Worm (Caenorhabditis elegans): ENCODE results near the gene str-139.
A peak's percentile ranks its signal among the peaks of the same experiment; 100 is the strongest.

str-139 gene

ce11 chrV:8026343-8026742 is 35.6 kb downstream of the str-139 start, which contains the start of gene F43H9.4:
F43H9.4 (plus strand) TSS chrV:8026708.
- TF ChIP-seq unc-120 (tag; optimal IDR thresholded peaks at IDR 0.05; ENCODE audit: poor library complexity, severe bottlenecking): no peak
- TF ChIP-seq ceh-39 (tag; optimal IDR thresholded peaks at IDR 0.05): no peak
- TF ChIP-seq lin-32 (GFP tag; optimal IDR thresholded peaks at IDR 0.05): no peak
- TF ChIP-seq flh-1 (GFP tag; optimal IDR thresholded peaks at IDR 0.05): no peak
- TF ChIP-seq nhr-28 (tag; optimal IDR thresholded peaks at IDR 0.05): no peak
- no peak for TF ChIP-seq lin-13 (tag; optimal IDR thresholded peaks at IDR 0.05)
- TF ChIP-seq blmp-1 (tag; optimal IDR thresholded peaks at IDR 0.05): no peak
- no peak for TF ChIP-seq cnd-1 (tag; optimal IDR thresholded peaks at IDR 0.05)
- TF ChIP-seq ces-1 (GFP tag; optimal IDR thresholded peaks at IDR 0.05): no peak
- no peak for TF ChIP-seq ceh-83 (GFP tag; optimal IDR thresholded peaks at IDR 0.05)
- no peak for TF ChIP-seq mab-5 (tag; optimal IDR thresholded peaks at IDR 0.05)
- no peak for TF ChIP-seq sem-2 (GFP tag; optimal IDR thresholded peaks at IDR 0.05)
- TF ChIP-seq mep-1 (tag; optimal IDR thresholded peaks at IDR 0.05): no peak
- TF ChIP-seq sptf-1 (tag; optimal IDR thresholded peaks at IDR 0.05): no peak
- no peak for TF ChIP-seq nhr-76 (tag; optimal IDR thresholded peaks at IDR 0.05)
- no peak for TF ChIP-seq unc-39 (tag; optimal IDR thresholded peaks at IDR 0.05)
- TF ChIP-seq unc-62 (GFP tag; optimal IDR thresholded peaks at IDR 0.05): no peak

- TF ChIP-seq lin-32 (GFP tag; optimal IDR thresholded peaks at IDR 0.05) (no peak), elt-1 (tag; optimal IDR thresholded peaks at IDR 0.05; ENCODE audit: borderline replicate concordance, insufficient read depth) (no peak), sptf-1 (tag; optimal IDR thresholded peaks at IDR 0.05) (no peak), nhr-12 (tag; optimal IDR thresholded peaks at IDR 0.05) (no peak), tbx-8 (GFP tag; optimal IDR thresholded peaks at IDR 0.05) (no peak), zip-8 (tag; optimal IDR thresholded peaks at IDR 0.05) (no peak), bed-3 (GFP tag; optimal IDR thresholded peaks at IDR 0.05) (no peak), mep-1 (tag; optimal IDR thresholded peaks at IDR 0.05) (no peak), mls-2 (tag; optimal IDR thresholded peaks at IDR 0.05) (no peak), ceh-39 (tag; optimal IDR thresholded peaks at IDR 0.05) (no peak), unc-62 (GFP tag; optimal IDR thresholded peaks at IDR 0.05) (no peak), pha-4 (tag; optimal IDR thresholded peaks at IDR 0.05) (no peak)
These were observed 36.7 kb downstream of the str-139 start for ce11 chrV:8025259-8025658.

- TF ChIP-seq lsy-2 (tag; optimal IDR thresholded peaks at IDR 0.05) (peak; percentile 85), ceh-43 (GFP tag; optimal IDR thresholded peaks at IDR 0.05) (no peak)
These were observed 37.2 kb downstream of the str-139 start, which contains the start of gene F43H9.3 for ce11 chrV:8024752-8025151. F43H9.3 (minus strand) TSS chrV:8024940.

ce11 chrV:8022040-8022439 is 39.9 kb downstream of the str-139 start, which contains the start of gene ech-3:
ech-3 (plus strand) TSS chrV:8022217.
- TF ChIP-seq unc-62 (GFP tag; optimal IDR thresholded peaks at IDR 0.05) (no peak), flh-1 (GFP tag; optimal IDR thresholded peaks at IDR 0.05) (no peak), cnd-1 (tag; optimal IDR thresholded peaks at IDR 0.05) (no peak), lsy-2 (tag; optimal IDR thresholded peaks at IDR 0.05) (no peak), ceh-43 (GFP tag; optimal IDR thresholded peaks at IDR 0.05) (no peak), elt-1 (tag; optimal IDR thresholded peaks at IDR 0.05; ENCODE audit: borderline replicate concordance, insufficient read depth) (no peak), unc-39 (tag; optimal IDR thresholded peaks at IDR 0.05) (no peak), nhr-76 (tag; optimal IDR thresholded peaks at IDR 0.05) (no peak), nhr-12 (tag; optimal IDR thresholded peaks at IDR 0.05) (no peak), bed-3 (GFP tag; optimal IDR thresholded peaks at IDR 0.05) (no peak), mep-1 (tag; optimal IDR thresholded peaks at IDR 0.05) (no peak), blmp-1 (tag; optimal IDR thresholded peaks at IDR 0.05) (no peak), zip-8 (tag; optimal IDR thresholded peaks at IDR 0.05) (no peak), sem-2 (GFP tag; optimal IDR thresholded peaks at IDR 0.05) (no peak), sptf-1 (tag; optimal IDR thresholded peaks at IDR 0.05) (no peak), ceh-83 (GFP tag; optimal IDR thresholded peaks at IDR 0.05) (no peak), pha-4 (tag; optimal IDR thresholded peaks at IDR 0.05) (no peak)

- TF ChIP-seq nhr-76 (tag; optimal IDR thresholded peaks at IDR 0.05): no peak
- no peak for TF ChIP-seq zip-8 (tag; optimal IDR thresholded peaks at IDR 0.05)
- no peak for TF ChIP-seq nhr-237 (tag; optimal IDR thresholded peaks at IDR 0.05)
- no peak for TF ChIP-seq mep-1 (tag; optimal IDR thresholded peaks at IDR 0.05)
- TF ChIP-seq pha-4 (tag; optimal IDR thresholded peaks at IDR 0.05): no peak
- no peak for TF ChIP-seq ceh-43 (GFP tag; optimal IDR thresholded peaks at IDR 0.05)
- TF ChIP-seq lsy-2 (tag; optimal IDR thresholded peaks at IDR 0.05): no peak
- no peak for TF ChIP-seq nhr-2 (tag; optimal IDR thresholded peaks at IDR 0.05)
- TF ChIP-seq hlh-1 (tag; optimal IDR thresholded peaks at IDR 0.05): no peak
- TF ChIP-seq flh-1 (GFP tag; optimal IDR thresholded peaks at IDR 0.05): no peak
- TF ChIP-seq unc-120 (tag; optimal IDR thresholded peaks at IDR 0.05; ENCODE audit: poor library complexity, severe bottlenecking): no peak
- TF ChIP-seq ham-2 (GFP tag; optimal IDR thresholded peaks at IDR 0.05): no peak
- no peak for TF ChIP-seq ceh-83 (GFP tag; optimal IDR thresholded peaks at IDR 0.05)
- TF ChIP-seq lin-32 (GFP tag; optimal IDR thresholded peaks at IDR 0.05): no peak
- TF ChIP-seq unc-39 (tag; optimal IDR thresholded peaks at IDR 0.05): no peak
- TF ChIP-seq elt-1 (tag; optimal IDR thresholded peaks at IDR 0.05; ENCODE audit: borderline replicate concordance, insufficient read depth): no peak
- no peak for TF ChIP-seq ceh-39 (tag; optimal IDR thresholded peaks at IDR 0.05)
These were observed 42.2 kb downstream of the str-139 start for ce11 chrV:8019783-8020182.
